Worm (Caenorhabditis elegans) whole organism, midembryonic: ENCODE data around the gene atn-1.

Experiments used
- T22C8.4 ChIP-seq: fragments of 200-800 bp; sonication (Bioruptor generic); IDR thresholded peaks from 2 replicates; pipeline ENCODE4 v1.3.6; 2022; ENCODE audit warnings: missing genetic modification characterization, missing compliant biosample characterization
- cog-1 ChIP-seq: sonication (generic microtip); optimal IDR thresholded peaks from 2 replicates; lab custom pipeline; 2016; ENCODE audit warnings: missing genetic modification characterization, missing compliant biosample characterization
- flt-1 ChIP-seq: fragments of 200-800 bp; sonication (Bioruptor generic); IDR thresholded peaks from 2 replicates; pipeline ENCODE4 v1.3.6; 2022; ENCODE audit warnings: missing genetic modification characterization, missing compliant biosample characterization
- klf-2 ChIP-seq: fragments of 200-800 bp; sonication (Bioruptor generic); conservative IDR thresholded peaks from 2 replicates; pipeline ENCODE4 v1.3.6; 2022; ENCODE audit warnings: missing genetic modification reagents, missing genetic modification characterization, missing compliant biosample characterization
- med-1 ChIP-seq: sonication (generic microtip); optimal IDR thresholded peaks from 2 replicates; lab custom pipeline; 2017; ENCODE audit warnings: missing genetic modification characterization, mild to moderate bottlenecking, missing compliant biosample characterization, antibody characterized with exemption, missing genetic modification reagents; ENCODE audit not compliant: insufficient read depth
- ref-1 ChIP-seq: fragments of 200-800 bp; sonication (Bioruptor generic); conservative IDR thresholded peaks from 2 replicates; pipeline ENCODE4 v1.3.6; 2022; ENCODE audit warnings: missing genetic modification reagents, missing genetic modification characterization, missing compliant biosample characterization
- tab-1 ChIP-seq: fragments of 200-800 bp; sonication (Bioruptor generic); IDR thresholded peaks from 2 replicates; pipeline ENCODE4 v1.3.6; 2022; ENCODE audit warnings: missing genetic modification characterization, missing compliant biosample characterization
- ztf-23 ChIP-seq: fragments of 200-800 bp; sonication (Bioruptor generic); IDR thresholded peaks from 2 replicates; pipeline ENCODE4 v1.3.6; 2022; ENCODE audit warnings: missing genetic modification reagents, missing genetic modification characterization, missing compliant biosample characterization
- ztf-29 ChIP-seq: fragments of 200-800 bp; sonication (Bioruptor generic); IDR thresholded peaks from 2 replicates; pipeline ENCODE4 v1.3.6; 2022; ENCODE audit warnings: missing genetic modification reagents, missing genetic modification characterization, missing compliant biosample characterization

Gene atn-1

DNA sequence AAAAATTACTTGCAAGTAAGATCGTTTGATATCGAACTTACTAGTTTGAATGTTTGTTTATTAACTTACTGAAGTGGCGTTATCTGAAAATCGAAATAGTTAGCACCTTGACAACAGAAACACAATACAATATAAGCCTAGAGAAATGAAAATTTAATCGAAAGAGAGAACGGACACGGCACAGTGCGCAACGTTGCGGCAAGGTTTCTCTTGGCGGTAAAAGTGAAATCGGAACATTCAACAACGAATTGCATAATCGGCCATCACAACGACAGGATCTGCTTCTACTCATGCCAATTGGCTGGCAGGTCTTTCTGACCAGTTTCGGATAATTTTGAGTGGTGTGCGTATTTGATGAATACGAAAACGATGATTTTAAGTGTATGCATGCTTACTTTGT, 47.3 kb downstream of the atn-1 start, which contains the start of gene dyf-4:
Gene dyf-4 (minus strand): TSS at position 213 of the 400 bp plus-strand sequence.
- TF ChIP-seq ztf-29: no peak
- TF ChIP-seq klf-2 (GFP tag; lab: Robert Waterston, UW): no peak
- no peak for TF ChIP-seq ref-1 (GFP tag; lab: Robert Waterston, UW)
- TF ChIP-seq T22C8.4 (GFP tag; lab: Robert Waterston, UW): no peak
- TF ChIP-seq med-1 (GFP tag; lab: Kevin White, UChicago): no peak
- no peak for TF ChIP-seq flt-1 (GFP tag; lab: Robert Waterston, UW)
- TF ChIP-seq ztf-23 (GFP tag; lab: Robert Waterston, UW): no peak
- no peak for TF ChIP-seq cog-1 (tag; lab: Kevin White, UChicago)
- no peak for TF ChIP-seq tab-1 (GFP tag; lab: Robert Waterston, UW)

DNA sequence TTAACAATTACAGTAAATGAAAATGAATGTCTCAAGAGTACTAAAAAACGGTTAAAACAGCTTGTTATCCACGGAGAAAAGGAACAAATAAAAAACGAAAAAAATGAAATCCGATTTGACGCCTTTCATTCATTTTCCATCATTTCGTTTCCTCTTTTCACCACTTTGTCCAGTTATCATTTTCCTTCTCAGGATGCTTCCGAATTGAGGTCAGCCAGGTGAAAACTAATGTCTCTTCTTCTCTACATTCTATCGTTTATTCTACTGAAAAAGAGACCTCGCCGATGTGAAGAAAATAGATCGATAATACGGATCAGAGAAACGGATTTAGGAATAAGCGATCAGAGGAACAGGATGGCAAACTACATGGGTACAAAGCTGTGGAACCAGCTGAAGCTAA, 47.9 kb downstream of the atn-1 start:
- TF ChIP-seq med-1 (GFP tag; lab: Kevin White, UChicago): no peak
- no peak for TF ChIP-seq tab-1 (GFP tag; lab: Robert Waterston, UW)
- TF ChIP-seq ref-1 (GFP tag; lab: Robert Waterston, UW): no peak
- TF ChIP-seq klf-2 (GFP tag; lab: Robert Waterston, UW): no peak
- TF ChIP-seq T22C8.4 (GFP tag; lab: Robert Waterston, UW): no peak
- no peak for TF ChIP-seq ztf-29
- TF ChIP-seq cog-1 (tag; lab: Kevin White, UChicago): no peak
- no peak for TF ChIP-seq flt-1 (GFP tag; lab: Robert Waterston, UW)
- no peak for TF ChIP-seq ztf-23 (GFP tag; lab: Robert Waterston, UW)

DNA sequence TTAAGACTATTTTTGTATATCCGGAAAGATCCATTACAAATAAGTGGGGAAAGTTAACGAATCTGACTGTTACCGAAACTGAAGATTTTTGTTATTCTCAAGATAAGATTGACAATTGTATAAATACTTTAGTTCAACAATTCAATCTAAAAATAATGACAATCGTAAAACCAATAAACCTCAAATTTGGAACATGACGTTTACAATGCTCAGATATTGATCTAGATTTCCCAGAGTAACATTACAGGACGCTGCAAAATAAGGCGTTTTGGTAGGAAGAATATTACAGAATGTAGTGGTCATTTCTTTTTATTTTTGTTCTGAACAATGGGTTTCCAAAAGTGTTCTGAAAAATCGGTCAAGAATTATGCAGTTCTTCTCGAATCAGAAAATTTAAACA, 48.5 kb downstream of the atn-1 start, which contains the start of gene F45D3.1:
Gene F45D3.1 (plus strand): TSS at position 301 of the 400 bp plus-strand sequence.
- TF ChIP-seq flt-1 (GFP tag; lab: Robert Waterston, UW): no peak
- TF ChIP-seq tab-1 (GFP tag; lab: Robert Waterston, UW): no peak
- no peak for TF ChIP-seq T22C8.4 (GFP tag; lab: Robert Waterston, UW)
- TF ChIP-seq ztf-23 (GFP tag; lab: Robert Waterston, UW): no peak

DNA sequence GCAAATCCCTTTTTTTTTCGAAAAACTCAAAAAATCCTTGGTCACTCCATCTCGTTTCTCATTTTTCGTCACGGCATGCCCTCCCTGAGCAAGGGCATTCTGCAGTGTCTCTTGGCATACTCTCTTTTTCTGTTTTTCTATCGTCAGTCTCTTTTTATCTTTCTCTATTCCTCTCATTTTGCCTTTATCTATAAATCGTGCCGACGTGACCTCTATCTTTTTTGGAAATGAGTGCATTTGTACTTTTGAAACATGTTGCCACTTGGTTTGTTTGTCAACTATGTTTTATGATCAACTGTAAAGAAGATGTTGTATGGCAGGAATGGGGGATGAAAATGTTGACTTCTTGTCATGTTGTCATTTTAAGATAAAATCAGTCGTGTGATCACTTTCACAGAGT, 50.7 kb downstream of the atn-1 start:
- no peak for TF ChIP-seq klf-2 (GFP tag; lab: Robert Waterston, UW)
- TF ChIP-seq flt-1 (GFP tag; lab: Robert Waterston, UW): no peak
- TF ChIP-seq ztf-23 (GFP tag; lab: Robert Waterston, UW): no peak
- no peak for TF ChIP-seq ref-1 (GFP tag; lab: Robert Waterston, UW)

DNA sequence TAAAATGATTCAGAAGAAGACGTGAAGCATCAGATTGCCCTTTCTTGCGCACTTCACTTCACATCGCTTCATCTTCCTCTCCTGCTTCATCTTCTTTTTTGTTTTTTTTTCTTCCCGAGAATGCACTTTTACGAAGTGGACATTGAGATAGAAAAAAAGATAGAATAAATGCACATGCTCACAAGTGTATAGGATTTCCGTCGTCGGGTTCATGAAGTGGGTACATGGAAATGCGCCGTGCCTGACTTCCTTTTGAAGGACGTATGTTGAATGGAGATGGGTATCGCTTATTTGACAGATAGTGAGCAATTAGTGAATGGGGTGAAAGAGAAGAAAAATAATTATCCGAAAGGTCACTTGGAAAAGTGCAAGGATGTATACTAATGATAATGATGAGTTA, 51.9 kb downstream of the atn-1 start:
- TF ChIP-seq med-1 (GFP tag; lab: Kevin White, UChicago) (no peak), ref-1 (GFP tag; lab: Robert Waterston, UW) (no peak), ztf-29 (no peak), flt-1 (GFP tag; lab: Robert Waterston, UW) (no peak), ztf-23 (GFP tag; lab: Robert Waterston, UW) (no peak), T22C8.4 (GFP tag; lab: Robert Waterston, UW) (no peak), cog-1 (tag; lab: Kevin White, UChicago) (no peak), tab-1 (GFP tag; lab: Robert Waterston, UW) (no peak), klf-2 (GFP tag; lab: Robert Waterston, UW) (no peak)

DNA sequence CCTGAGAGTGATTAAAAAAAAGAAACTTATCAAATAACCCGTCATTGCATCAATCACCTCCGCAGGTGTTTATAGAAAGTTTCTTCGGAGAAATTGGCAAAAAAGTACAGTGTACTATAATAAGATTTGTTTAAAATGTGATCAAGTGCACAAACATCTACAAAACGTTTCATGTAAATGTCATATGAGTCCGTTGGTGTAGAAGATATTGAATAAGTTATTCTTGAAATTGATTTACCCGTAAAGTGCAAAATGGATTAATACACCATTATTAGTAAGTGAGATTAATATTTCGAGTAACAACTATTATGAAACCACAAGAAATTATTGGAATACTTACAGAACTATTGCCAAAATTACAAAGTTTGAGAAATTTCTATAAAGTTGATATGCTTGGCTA, 52.9 kb downstream of the atn-1 start:
- TF ChIP-seq ref-1 (GFP tag; lab: Robert Waterston, UW) (no peak), tab-1 (GFP tag; lab: Robert Waterston, UW) (no peak), ztf-23 (GFP tag; lab: Robert Waterston, UW) (no peak), T22C8.4 (GFP tag; lab: Robert Waterston, UW) (no peak), klf-2 (GFP tag; lab: Robert Waterston, UW) (no peak), ztf-29 (no peak), flt-1 (GFP tag; lab: Robert Waterston, UW) (no peak), cog-1 (tag; lab: Kevin White, UChicago) (no peak), med-1 (GFP tag; lab: Kevin White, UChicago) (no peak)

DNA sequence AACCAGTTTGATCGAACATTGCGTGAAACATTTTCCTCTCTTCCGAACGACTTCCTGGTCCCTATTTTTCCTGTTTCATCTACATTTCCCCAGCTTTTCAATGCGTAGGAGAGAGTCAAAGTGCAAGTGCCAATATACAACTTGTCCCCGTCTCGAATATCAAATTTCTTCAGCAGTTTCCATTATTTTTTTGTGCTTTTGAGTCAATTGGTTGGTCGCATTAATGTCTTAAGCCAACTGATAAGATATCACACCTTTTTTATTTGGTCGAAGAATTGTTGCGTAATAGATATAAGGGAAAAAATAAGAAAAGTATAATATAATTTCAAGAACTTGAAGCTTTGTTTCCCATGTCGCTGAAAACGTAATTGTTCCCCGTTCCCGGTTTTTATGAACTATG, 54.2 kb downstream of the atn-1 start:
- no peak for TF ChIP-seq ref-1 (GFP tag; lab: Robert Waterston, UW)
- TF ChIP-seq cog-1 (tag; lab: Kevin White, UChicago): no peak
- no peak for TF ChIP-seq T22C8.4 (GFP tag; lab: Robert Waterston, UW)
- TF ChIP-seq med-1 (GFP tag; lab: Kevin White, UChicago): no peak

DNA sequence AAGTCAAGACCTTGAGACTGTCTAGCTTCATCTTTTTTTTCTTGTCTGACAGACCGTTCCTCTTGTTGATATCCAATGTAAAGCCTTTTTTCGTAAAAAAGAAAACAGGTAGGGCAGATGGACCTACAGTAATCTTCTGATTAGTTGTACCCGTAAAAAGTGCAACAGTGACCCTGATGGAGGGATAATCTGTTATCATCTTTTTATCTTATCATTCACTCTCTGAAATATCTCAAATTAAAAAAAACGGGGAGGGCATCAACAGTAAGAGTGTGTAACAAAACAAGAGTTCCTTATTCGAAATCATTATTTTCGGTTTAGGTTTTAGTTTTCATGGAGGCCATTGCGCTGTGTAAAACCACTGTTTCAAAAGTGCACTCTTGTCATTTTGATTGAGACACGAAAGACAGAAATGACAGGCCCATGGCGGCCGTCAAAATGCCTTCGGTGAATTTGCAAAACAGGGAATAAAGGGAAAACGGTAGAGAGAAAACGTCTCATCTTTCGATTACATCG, 55.5 kb downstream of the atn-1 start:
- TF ChIP-seq ztf-29 (no peak), ref-1 (GFP tag; lab: Robert Waterston, UW) (no peak), klf-2 (GFP tag; lab: Robert Waterston, UW) (no peak), med-1 (GFP tag; lab: Kevin White, UChicago) (no peak), cog-1 (tag; lab: Kevin White, UChicago) (no peak), T22C8.4 (GFP tag; lab: Robert Waterston, UW) (no peak), tab-1 (GFP tag; lab: Robert Waterston, UW) (no peak)
